Worm (Caenorhabditis elegans) whole organism, young adult: ENCODE data around the gene F41F3.9.

Experiments
- ama-1 ChIP-seq, 3 experiments: fragments of 150-350 bp in 1 of 3; sonication (generic microtip) in 2 of 3; optimal IDR thresholded peaks; 2 replicates each; lab custom pipeline; 2014 to 2018; ENCODE audit warnings: missing biosample characterization in 2 of 3, missing genetic modification characterization in 2 of 3, missing genetic modification reagents in 2 of 3
- hlh-12 ChIP-seq: sonication (generic microtip); optimal IDR thresholded peaks from 2 replicates; lab custom pipeline; 2016; ENCODE audit warnings: missing genetic modification characterization, missing compliant biosample characterization
- mes-4 ChIP-seq: sonication (generic microtip); optimal IDR thresholded peaks from 2 replicates; lab custom pipeline; 2016; ENCODE audit warnings: missing genotype, missing genetic modification characterization, missing compliant biosample characterization

ce11 chrV:4662400-4662799 is 7.1 kb downstream of the F41F3.9 start, which contains the start of gene srx-74:
- no peak for TF ChIP-seq hlh-12 (tag; lab: Kevin White, UChicago)
- TF ChIP-seq ama-1 (optimal IDR thresholded peaks at IDR 0.05; lab: Kevin White, UChicago) = no peak
- no peak for TF ChIP-seq ama-1 (GFP tag; optimal IDR thresholded peaks at IDR 0.05; lab: Kevin White, UChicago)
- no peak for TF ChIP-seq mes-4 (tag; lab: Kevin White, UChicago)
